Fruit fly (Drosophila melanogaster) whole organism, adult: Measurements from ENCODE around the gene Grip75.

ENCODE experiments used
- CG11617 ChIP-seq: fragments of 200-800 bp; sonication (Bioruptor generic); optimal IDR thresholded peaks from 2 replicates; lab custom pipeline; 2017; ENCODE audit warnings: mild to moderate bottlenecking, missing biosample characterization, missing genetic modification reagents, missing genetic modification characterization
- CG12768 ChIP-seq: fragments of 200-800 bp; sonication (Bioruptor generic); optimal IDR thresholded peaks from 2 replicates; lab custom pipeline; 2017; ENCODE audit warnings: missing biosample characterization, missing genetic modification characterization, mild to moderate bottlenecking, moderate library complexity, missing genetic modification reagents
- CG33017 ChIP-seq: fragments of 200-800 bp; sonication (Bioruptor generic); optimal IDR thresholded peaks from 2 replicates; lab custom pipeline; 2018; ENCODE audit warnings: missing biosample characterization, mild to moderate bottlenecking, missing genetic modification characterization, moderate library complexity
- CG5204 ChIP-seq: fragments of 200-800 bp; sonication (Bioruptor generic); optimal IDR thresholded peaks from 2 replicates; lab custom pipeline; 2016; ENCODE audit warnings: missing biosample characterization, missing genetic modification characterization
- Mnt ChIP-seq: fragments of 200-800 bp; sonication (Bioruptor generic); optimal IDR thresholded peaks from 2 replicates; lab custom pipeline; 2016; ENCODE audit warnings: missing biosample characterization, mild to moderate bottlenecking, missing genetic modification characterization
- cic ChIP-seq: fragments of 200-800 bp; sonication (Bioruptor generic); optimal IDR thresholded peaks from 2 replicates; lab custom pipeline; 2017; ENCODE audit warnings: missing biosample characterization, mild to moderate bottlenecking, missing genetic modification characterization, moderate library complexity
- toe ChIP-seq: fragments of 200-800 bp; sonication (Bioruptor generic); optimal IDR thresholded peaks from 2 replicates; lab custom pipeline; 2016; ENCODE audit warnings: missing biosample characterization, missing genetic modification characterization

DNA sequence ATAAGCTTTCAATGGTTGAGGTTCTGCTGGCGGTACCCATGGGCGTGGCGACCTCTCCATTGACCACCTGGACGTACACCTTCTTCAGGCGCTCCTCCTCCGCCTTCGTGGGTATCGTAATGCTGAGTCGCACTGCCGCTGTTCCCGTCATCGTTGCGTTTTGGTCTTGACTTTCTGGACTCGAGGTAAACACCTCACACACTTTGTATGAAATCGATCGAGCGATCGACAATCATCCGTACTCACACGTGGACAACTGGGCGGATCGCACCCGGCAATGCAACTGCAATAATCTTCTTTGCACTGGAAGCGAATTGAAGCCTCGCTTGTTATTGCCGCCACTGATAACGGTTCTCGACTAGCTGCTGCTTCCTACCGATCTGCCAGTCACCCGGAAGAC is 27.0 kb downstream of the Grip75 start, which contains the start of gene CG7384:
- TF ChIP-seq CG11617 (no peak), CG5204 (GFP tag; lab: Kevin White, UChicago) (no peak), toe (GFP tag; lab: Kevin White, UChicago) (no peak), cic (no peak), CG33017 (tag; lab: Kevin White, UChicago) (no peak), CG12768 (GFP tag; lab: Kevin White, UChicago) (no peak), Mnt (GFP tag; lab: Kevin White, UChicago) (peak; percentile 85)
